Fruit fly (Drosophila melanogaster) whole organism, wandering third instar larva: Measurements from ENCODE around the gene nsl1.

Source experiments
- Dfd ChIP-seq: fragments of >200 bp; optimal IDR thresholded peaks from 2 replicates; lab custom pipeline; 2017; ENCODE audit warnings: missing biosample characterization, missing genetic modification characterization
- Dif ChIP-seq: fragments of 200-275, 200-300 bp; sonication (Bioruptor generic); optimal IDR thresholded peaks from 2 replicates; lab custom pipeline; 2018; ENCODE audit warnings: missing biosample characterization, missing genetic modification characterization; ENCODE audit not compliant: partially characterized antibody
- Rel ChIP-seq, 2 experiments: fragments of 200-800 bp; sonication (Bioruptor generic) in 1 of 2; optimal IDR thresholded peaks; 2 replicates in 1 of 2; 3 replicates in 1 of 2; lab custom pipeline; 2016 to 2019; ENCODE audit warnings: mild to moderate bottlenecking in 2 of 2, missing biosample characterization in 2 of 2, missing genetic modification characterization in 2 of 2, moderate library complexity in 1 of 2
- ey ChIP-seq: fragments of 200-800 bp; sonication (Bioruptor generic); optimal IDR thresholded peaks from 2 replicates; lab custom pipeline; 2016; ENCODE audit warnings: missing biosample characterization, missing genetic modification characterization
- sage ChIP-seq: fragments of 200-800 bp; sonication (Bioruptor generic); optimal IDR thresholded peaks from 2 replicates; lab custom pipeline; 2016; ENCODE audit warnings: missing biosample characterization, mild to moderate bottlenecking, missing genetic modification characterization

DNA sequence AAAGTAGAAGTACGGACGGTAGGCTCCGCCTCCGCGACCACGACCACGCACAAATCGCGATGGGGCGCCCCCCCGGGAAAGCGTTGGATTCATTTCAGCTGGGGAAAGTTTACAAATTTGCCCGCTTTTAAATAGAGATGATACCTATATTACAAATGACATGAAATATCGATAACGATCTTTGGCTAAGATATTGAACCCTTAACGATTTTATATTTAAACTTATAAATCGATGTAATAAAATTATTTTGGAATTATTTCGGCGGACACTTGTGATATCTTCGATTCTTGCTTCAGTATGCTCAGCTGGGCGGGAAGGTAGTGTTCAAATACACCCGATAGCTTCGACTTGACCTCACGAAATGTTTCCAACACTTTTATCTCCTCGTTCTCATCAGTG is 38.9 kb downstream of the nsl1 start, which contains the start of gene rec:
- TF ChIP-seq Dif (GFP tag; lab: Kevin White, UChicago), result no peak
- TF ChIP-seq sage (GFP tag; lab: Kevin White, UChicago), result no peak
- TF ChIP-seq Rel (GFP tag; optimal IDR thresholded peaks at IDR 0.05; lab: Kevin White, UChicago), result no peak
- TF ChIP-seq Rel (tag; optimal IDR thresholded peaks at IDR 0.05; lab: Kevin White, UChicago), result no peak
- TF ChIP-seq ey, result no peak
- no peak for TF ChIP-seq Dfd (GFP tag; lab: Kevin White, UChicago)
